Worm (Caenorhabditis elegans): ENCODE data around the gene F36D3.5.

ce11 chrV:16506650-16507049 lies 8.4 kb downstream of the F36D3.5 start:
- TF ChIP-seq nhr-77 (tag; optimal IDR thresholded peaks at IDR 0.05): no peak
- no peak for TF ChIP-seq nhr-237 (tag; optimal IDR thresholded peaks at IDR 0.05)
- TF ChIP-seq ama-1 (optimal IDR thresholded peaks at IDR 0.05): no peak
- TF ChIP-seq daf-19 (GFP tag; conservative IDR thresholded peaks at IDR 0.05): no peak
- no peak for TF ChIP-seq T20F7.1 (GFP tag; optimal IDR thresholded peaks at IDR 0.05)
- no peak for TF ChIP-seq dve-1 (tag; optimal IDR thresholded peaks at IDR 0.05; ENCODE audit: insufficient read depth)
- no peak for TF ChIP-seq ztf-11 (tag; optimal IDR thresholded peaks at IDR 0.05)
- no peak for TF ChIP-seq ces-1 (GFP tag; optimal IDR thresholded peaks at IDR 0.05)
- TF ChIP-seq zfp-3 (GFP tag; conservative IDR thresholded peaks at IDR 0.05): no peak
- TF ChIP-seq skn-1 (tag; optimal IDR thresholded peaks at IDR 0.05): no peak
- no peak for TF ChIP-seq hlh-30 (tag; optimal IDR thresholded peaks at IDR 0.05; ENCODE audit: insufficient read depth)
